Worm (Caenorhabditis elegans) whole organism, young adult: ENCODE measurements around the gene gpa-11.

Experiments
- F23B12.7 ChIP-seq: sonication (generic microtip); optimal IDR thresholded peaks from 2 replicates; lab custom pipeline; 2017; ENCODE audit warnings: missing genetic modification characterization, mild to moderate bottlenecking, missing compliant biosample characterization, antibody characterized with exemption, moderate library complexity; ENCODE audit not compliant: insufficient read depth
- F33H1.4 ChIP-seq: fragments of 200-800 bp; sonication (Bioruptor generic); IDR thresholded peaks from 2 replicates; pipeline ENCODE4 v1.3.6; 2022; ENCODE audit warnings: missing genetic modification reagents, missing genetic modification characterization, missing compliant biosample characterization
- K12H6.12 ChIP-seq: fragments of 200-800 bp; sonication (Bioruptor generic); optimal IDR thresholded peaks from 2 replicates; lab custom pipeline; 2018; ENCODE audit warnings: mild to moderate bottlenecking, missing genetic modification characterization, missing compliant biosample characterization
- ama-1 ChIP-seq, 3 experiments: fragments of 150-350 bp in 1 of 3; sonication (generic microtip) in 2 of 3; optimal IDR thresholded peaks; 2 replicates each; lab custom pipeline; 2014 to 2018; ENCODE audit warnings: missing biosample characterization in 2 of 3, missing genetic modification characterization in 2 of 3, missing genetic modification reagents in 2 of 3
- attf-6 ChIP-seq: fragments of 200-800 bp; sonication (Bioruptor generic); IDR thresholded peaks from 2 replicates; pipeline ENCODE4 v1.3.6; 2022; ENCODE audit warnings: missing genetic modification reagents, missing genetic modification characterization, missing compliant biosample characterization
- dpl-1 ChIP-seq: fragments of 150-350 bp; optimal IDR thresholded peaks from 2 replicates; lab custom pipeline; 2014; ENCODE audit warnings: missing biosample characterization, missing genetic modification reagents, missing genetic modification characterization
- gei-17 ChIP-seq: fragments of 200-800 bp; sonication (Bioruptor generic); optimal IDR thresholded peaks from 2 replicates; lab custom pipeline; 2018; ENCODE audit warnings: mild to moderate bottlenecking, missing genetic modification characterization, missing compliant biosample characterization
- lag-1 ChIP-seq: fragments of 200-800 bp; sonication (Bioruptor generic); IDR thresholded peaks from 2 replicates; pipeline ENCODE4 v1.3.6; 2022; ENCODE audit warnings: missing genetic modification reagents, missing genetic modification characterization, missing compliant biosample characterization
- lin-26 ChIP-seq: fragments of 200-800 bp; sonication (Bioruptor generic); IDR thresholded peaks from 2 replicates; pipeline ENCODE4 v1.3.6; 2022; ENCODE audit warnings: missing genetic modification reagents, missing genetic modification characterization, missing compliant biosample characterization
- snpc-4 ChIP-seq, 5 experiments: fragments of 150-350 bp in 1 of 5; sonication (generic microtip) in 4 of 5; optimal IDR thresholded peaks; 2 replicates each; lab custom pipeline; 2014 to 2018; ENCODE audit warnings: missing genetic modification characterization in 5 of 5, missing biosample characterization in 3 of 5, antibody characterized with exemption in 2 of 5, mild to moderate bottlenecking in 2 of 5, missing compliant biosample characterization in 2 of 5, missing genotype in 2 of 5, moderate library complexity in 2 of 5, missing genetic modification reagents in 1 of 5

ce11 chrII:4277639-4278038 lies 30.6 kb downstream of the gpa-11 start:
- TF ChIP-seq F33H1.4 (GFP tag; lab: Robert Waterston, UW), result no peak
- no peak for TF ChIP-seq lag-1 (GFP tag; lab: Robert Waterston, UW)
- TF ChIP-seq F23B12.7, result no peak
- no peak for TF ChIP-seq lin-26 (GFP tag; lab: Robert Waterston, UW)
- TF ChIP-seq attf-6, result no peak
- TF ChIP-seq ama-1 (optimal IDR thresholded peaks at IDR 0.05; lab: Kevin White, UChicago), result no peak
- no peak for TF ChIP-seq ama-1 (GFP tag; optimal IDR thresholded peaks at IDR 0.05; lab: Kevin White, UChicago)
- no peak for TF ChIP-seq snpc-4 (GFP tag; optimal IDR thresholded peaks at IDR 0.05; lab: Kevin White, UChicago)
- no peak for TF ChIP-seq snpc-4 (tag; optimal IDR thresholded peaks at IDR 0.05; lab: Kevin White, UChicago)
- no peak for TF ChIP-seq K12H6.12 (tag; lab: Kevin White, UChicago)
- no peak for TF ChIP-seq gei-17 (GFP tag; lab: Kevin White, UChicago)
- no peak for TF ChIP-seq dpl-1 (GFP tag; lab: Kevin White, UChicago)
